Fruit fly (Drosophila melanogaster) whole organism, embryonic: ENCODE measurements around the gene Jon25Bi.

Experiments
- ATbp ChIP-seq: fragments of 200-800 bp; sonication (Bioruptor generic); optimal IDR thresholded peaks from 2 replicates; lab custom pipeline; 2017; ENCODE audit warnings: missing biosample characterization, mild to moderate bottlenecking, missing genetic modification characterization, missing genetic modification reagents
- Atf3 ChIP-seq: fragments of 200-800 bp; sonication (Bioruptor generic); optimal IDR thresholded peaks from 3 replicates; lab custom pipeline; 2016; ENCODE audit warnings: missing biosample characterization, missing genetic modification characterization
- B-H1 ChIP-seq: fragments of 200-800 bp; sonication (Bioruptor generic); IDR thresholded peaks from 3 replicates; pipeline ENCODE4 v1.3.6; 2022; ENCODE audit warnings: missing biosample characterization, missing genetic modification characterization
- B-H2 ChIP-seq: fragments of 200-800 bp; sonication (Bioruptor generic); optimal IDR thresholded peaks from 2 replicates; lab custom pipeline; 2018; ENCODE audit warnings: missing biosample characterization, mild to moderate bottlenecking, missing genetic modification characterization
- CG10267 ChIP-seq: fragments of 200-800 bp; sonication (Bioruptor generic); optimal IDR thresholded peaks from 2 replicates; lab custom pipeline; 2018; ENCODE audit warnings: missing biosample characterization, mild to moderate bottlenecking, missing genetic modification characterization, moderate library complexity
- CG10462 ChIP-seq: fragments of 200-800 bp; sonication (Bioruptor generic); optimal IDR thresholded peaks from 2 replicates; lab custom pipeline; 2016; ENCODE audit warnings: missing biosample characterization, missing genetic modification characterization
- CG11093 ChIP-seq: fragments of 200-800 bp; sonication (Bioruptor generic); IDR thresholded peaks from 3 replicates; pipeline ENCODE4 v1.3.6; 2022; ENCODE audit warnings: missing biosample characterization, missing genetic modification characterization
- CG11456 ChIP-seq: fragments of 200-800 bp; sonication (Bioruptor generic); IDR thresholded peaks from 3 replicates; pipeline ENCODE4 v1.3.6; 2022; ENCODE audit warnings: missing biosample characterization, missing genetic modification characterization
- CG11504 ChIP-seq: fragments of 200-800 bp; sonication (Bioruptor generic); optimal IDR thresholded peaks from 3 replicates; lab custom pipeline; 2019; ENCODE audit warnings: missing biosample characterization, mild to moderate bottlenecking, missing genetic modification characterization, moderate library complexity
- CG12299 ChIP-seq: fragments of 200-800 bp; sonication (Bioruptor generic); optimal IDR thresholded peaks from 2 replicates; lab custom pipeline; 2018; ENCODE audit warnings: missing biosample characterization, mild to moderate bottlenecking, missing genetic modification characterization
- CG14050 ChIP-seq: fragments of 200-800 bp; sonication (Bioruptor generic); IDR thresholded peaks from 3 replicates; pipeline ENCODE4 v1.3.6; 2022; ENCODE audit warnings: missing biosample characterization, missing genetic modification characterization
- CG17361 ChIP-seq: fragments of 200-800 bp; sonication (Bioruptor generic); IDR thresholded peaks from 3 replicates; pipeline ENCODE4 v1.3.6; 2022; ENCODE audit warnings: missing biosample characterization, missing genetic modification characterization
- CG31365 ChIP-seq: fragments of 200-800 bp; sonication (Bioruptor generic); optimal IDR thresholded peaks from 2 replicates; lab custom pipeline; 2018; ENCODE audit warnings: missing biosample characterization, mild to moderate bottlenecking, missing genetic modification characterization
- CG32772 ChIP-seq: fragments of 200-800 bp; sonication (Bioruptor generic); IDR thresholded peaks from 2 replicates; pipeline ENCODE4 v1.3.6; 2022; ENCODE audit warnings: missing biosample characterization, missing genetic modification characterization
- CG6683 ChIP-seq: fragments of 200-800 bp; sonication (Bioruptor generic); optimal IDR thresholded peaks from 2 replicates; lab custom pipeline; 2017; ENCODE audit warnings: missing biosample characterization, mild to moderate bottlenecking, missing genetic modification characterization, missing genetic modification reagents
- CG7357 ChIP-seq: fragments of 200-800 bp; sonication (Bioruptor generic); IDR thresholded peaks from 3 replicates; pipeline ENCODE4 v1.3.6; 2022; ENCODE audit warnings: missing biosample characterization, missing genetic modification characterization
- CG7745 ChIP-seq: fragments of 200-800 bp; sonication (Bioruptor generic); optimal IDR thresholded peaks from 2 replicates; lab custom pipeline; 2018; ENCODE audit warnings: missing biosample characterization, mild to moderate bottlenecking, missing genetic modification characterization, moderate library complexity
- CG7928 ChIP-seq: fragments of 200-800 bp; sonication (Bioruptor generic); optimal IDR thresholded peaks from 2 replicates; lab custom pipeline; 2017; ENCODE audit warnings: missing biosample characterization, mild to moderate bottlenecking, missing genetic modification characterization
- CG8089 ChIP-seq: fragments of 200-800 bp; sonication (Bioruptor generic); optimal IDR thresholded peaks from 3 replicates; lab custom pipeline; 2016; ENCODE audit warnings: missing biosample characterization, missing genetic modification characterization
- CG9727 ChIP-seq: fragments of 200-800 bp; sonication (Bioruptor generic); optimal IDR thresholded peaks from 3 replicates; lab custom pipeline; 2017; ENCODE audit warnings: missing biosample characterization, mild to moderate bottlenecking, missing genetic modification characterization
- CTCF ChIP-seq: fragments of 200-800 bp; sonication (Bioruptor generic); optimal IDR thresholded peaks from 2 replicates; lab custom pipeline; 2017; ENCODE audit warnings: missing biosample characterization, mild to moderate bottlenecking, missing genetic modification characterization, moderate library complexity
- Dip3 ChIP-seq: fragments of 200-800 bp; sonication (Bioruptor generic); optimal IDR thresholded peaks from 3 replicates; lab custom pipeline; 2016; ENCODE audit warnings: missing biosample characterization, missing genetic modification characterization
- GATAe ChIP-seq: fragments of 200-800 bp; sonication (Bioruptor generic); conservative IDR thresholded peaks from 2 replicates; pipeline ENCODE4 v1.3.6; 2022; ENCODE audit warnings: missing biosample characterization, missing genetic modification characterization
- Gsc ChIP-seq: fragments of 200-800 bp; sonication (Bioruptor generic); IDR thresholded peaks from 2 replicates; pipeline ENCODE4 v1.3.6; 2022; ENCODE audit warnings: missing biosample characterization, missing genetic modification characterization
- Hr78 ChIP-seq, 2 experiments: fragments of 200-800 bp in 1 of 2; fragments of >200 bp in 1 of 2; sonication (Bioruptor generic) in 1 of 2; optimal IDR thresholded peaks; 2 replicates each; lab custom pipeline; 2017 to 2019; ENCODE audit warnings: missing biosample characterization in 2 of 2, missing genetic modification characterization in 2 of 2, mild to moderate bottlenecking in 1 of 2, moderate library complexity in 1 of 2
- Nf-YB ChIP-seq: fragments of 200-800 bp; sonication (Bioruptor generic); optimal IDR thresholded peaks from 3 replicates; lab custom pipeline; 2019; ENCODE audit warnings: missing biosample characterization, mild to moderate bottlenecking, missing genetic modification characterization, moderate library complexity
- Pdp1 ChIP-seq, 2 experiments: fragments of 200-800 bp; sonication (Bioruptor generic); optimal IDR thresholded peaks; 3 replicates each; lab custom pipeline; 2016; ENCODE audit warnings: missing biosample characterization in 2 of 2, missing genetic modification characterization in 2 of 2, mild to moderate bottlenecking in 1 of 2, moderate library complexity in 1 of 2
- Six4 ChIP-seq: fragments of 200-800 bp; sonication (Bioruptor generic); optimal IDR thresholded peaks from 2 replicates; lab custom pipeline; 2016; ENCODE audit warnings: missing biosample characterization, missing genetic modification characterization
- Spps ChIP-seq: fragments of 200-800 bp; sonication (Bioruptor generic); optimal IDR thresholded peaks from 2 replicates; lab custom pipeline; 2018; ENCODE audit warnings: missing biosample characterization, mild to moderate bottlenecking, missing genetic modification characterization
- Xbp1 ChIP-seq: fragments of 200-800 bp; sonication (Bioruptor generic); optimal IDR thresholded peaks from 3 replicates; lab custom pipeline; 2016; ENCODE audit warnings: missing biosample characterization, mild to moderate bottlenecking, missing genetic modification characterization
- ase ChIP-seq: fragments of 200-800 bp; sonication (Bioruptor generic); IDR thresholded peaks from 3 replicates; pipeline ENCODE4 v1.3.6; 2022; ENCODE audit warnings: missing biosample characterization, missing genetic modification characterization
- bab2 ChIP-seq: fragments of 200-800 bp; sonication (Bioruptor generic); optimal IDR thresholded peaks from 2 replicates; lab custom pipeline; 2016; ENCODE audit warnings: missing biosample characterization, missing genetic modification characterization
- chinmo ChIP-seq: fragments of 200-800 bp; sonication (Bioruptor generic); IDR thresholded peaks from 4 replicates; pipeline ENCODE4 v1.3.6; 2022; ENCODE audit warnings: missing biosample characterization, missing genetic modification characterization; ENCODE audit not compliant: partially characterized antibody
- crc ChIP-seq: fragments of 200-800 bp; sonication (Bioruptor generic); optimal IDR thresholded peaks from 2 replicates; lab custom pipeline; 2016; ENCODE audit warnings: missing biosample characterization, missing genetic modification characterization
- dysf ChIP-seq: fragments of 200-800 bp; sonication (Bioruptor generic); IDR thresholded peaks from 3 replicates; pipeline ENCODE4 v1.3.6; 2022; ENCODE audit warnings: missing biosample characterization, missing genetic modification characterization
- esg ChIP-seq: fragments of 200-800 bp; sonication (Bioruptor generic); conservative IDR thresholded peaks from 2 replicates; pipeline ENCODE4 v1.3.6; 2022; ENCODE audit warnings: missing biosample characterization, missing genetic modification characterization
- eyg ChIP-seq: fragments of 200-800 bp; sonication (Bioruptor generic); optimal IDR thresholded peaks from 3 replicates; lab custom pipeline; 2016; ENCODE audit warnings: missing biosample characterization, missing genetic modification characterization
- fd96Cb ChIP-seq: fragments of 200-800 bp; sonication (Bioruptor generic); optimal IDR thresholded peaks from 2 replicates; lab custom pipeline; 2018; ENCODE audit warnings: missing biosample characterization, mild to moderate bottlenecking, missing genetic modification characterization, moderate library complexity
- gt ChIP-seq: fragments of 200-800 bp; sonication (Bioruptor generic); IDR thresholded peaks from 2 replicates; pipeline ENCODE4 v1.3.6; 2022; ENCODE audit warnings: missing biosample characterization, missing genetic modification characterization
- ham ChIP-seq: fragments of 200-800 bp; sonication (Bioruptor generic); IDR thresholded peaks from 2 replicates; pipeline ENCODE4 v1.3.6; 2022; ENCODE audit warnings: missing biosample characterization, missing genetic modification characterization
- her ChIP-seq: fragments of 200-800 bp; sonication (Bioruptor generic); optimal IDR thresholded peaks from 2 replicates; lab custom pipeline; 2016; ENCODE audit warnings: missing biosample characterization, missing genetic modification characterization
- inv ChIP-seq: fragments of 200-800 bp; sonication (Bioruptor generic); IDR thresholded peaks from 2 replicates; pipeline ENCODE4 v1.3.6; 2022; ENCODE audit warnings: missing biosample characterization, missing genetic modification characterization; ENCODE audit not compliant: partially characterized antibody
- klu ChIP-seq: fragments of 200-800 bp; sonication (Bioruptor generic); IDR thresholded peaks from 2 replicates; pipeline ENCODE4 v1.3.6; 2022; ENCODE audit warnings: missing biosample characterization, missing genetic modification characterization
- oc ChIP-seq: fragments of 200-800 bp; sonication (Bioruptor generic); optimal IDR thresholded peaks from 2 replicates; lab custom pipeline; 2018; ENCODE audit warnings: missing biosample characterization, mild to moderate bottlenecking, missing genetic modification characterization, moderate library complexity
- prd ChIP-seq, 3 experiments: fragments of >200 bp in 2 of 3; fragments of 200-800 bp in 1 of 3; sonication (Bioruptor generic) in 1 of 3; optimal IDR thresholded peaks in 2 of 3; IDR thresholded peaks in 1 of 3; 2 replicates in 2 of 3; 3 replicates in 1 of 3; pipeline versions ENCODE4 v1.3.6 to Lab custom; 2017 to 2022; ENCODE audit warnings: missing biosample characterization in 1 of 3, missing genetic modification characterization in 1 of 3
- so ChIP-seq: fragments of 200-800 bp; sonication (Bioruptor generic); IDR thresholded peaks from 3 replicates; pipeline ENCODE4 v1.3.6; 2022; ENCODE audit warnings: missing biosample characterization, missing genetic modification characterization
- sug ChIP-seq: fragments of 200-800 bp; optimal IDR thresholded peaks from 2 replicates; lab custom pipeline; 2019; ENCODE audit warnings: missing biosample characterization, mild to moderate bottlenecking, missing genetic modification characterization, moderate library complexity
- trh ChIP-seq: fragments of 200-800 bp; sonication (Bioruptor generic); optimal IDR thresholded peaks from 2 replicates; lab custom pipeline; 2016; ENCODE audit warnings: missing biosample characterization, missing genetic modification characterization
- tup ChIP-seq: fragments of 200-800 bp; sonication (Bioruptor generic); optimal IDR thresholded peaks from 2 replicates; lab custom pipeline; 2016; ENCODE audit warnings: missing biosample characterization, mild to moderate bottlenecking, missing genetic modification characterization, moderate library complexity
- zen2 ChIP-seq: fragments of 200-800 bp; sonication (Bioruptor generic); IDR thresholded peaks from 3 replicates; pipeline ENCODE4 v1.3.6; 2022; ENCODE audit warnings: missing biosample characterization, missing genetic modification characterization; ENCODE audit not compliant: partially characterized antibody

Jon25Bi gene

dm6 chr2L:4906546-4907250 lies 48.2 kb downstream of the Jon25Bi start, which contains the start of gene snsl (continued):
- TF ChIP-seq her (no peak), CG10267 (tag; lab: Kevin White, UChicago) (peak; percentile 72), GATAe (GFP tag; lab: Robert Waterston, UW) (no peak), prd (optimal IDR thresholded peaks at IDR 0.05; lab: Kevin White, UChicago) (no peak), prd (GFP tag; IDR thresholded peaks at IDR 0.05; lab: Robert Waterston, UW) (no peak; the same call in 2 of the 3 replicates), zen2 (GFP tag; lab: Robert Waterston, UW) (no peak), dysf (peak; percentile 73), B-H2 (GFP tag; lab: Kevin White, UChicago) (no peak), CG8089 (GFP tag; lab: Kevin White, UChicago) (no peak), CG7745 (no peak), eyg (GFP tag; lab: Kevin White, UChicago) (no peak), CTCF (no peak), crc (GFP tag; lab: Kevin White, UChicago) (no peak), CG7357 (GFP tag; lab: Robert Waterston, UW) (no peak), fd96Cb (tag; lab: Kevin White, UChicago) (peak; percentile 54), so (GFP tag; lab: Robert Waterston, UW) (no peak), CG31365 (tag; lab: Kevin White, UChicago) (no peak), Spps (tag; lab: Kevin White, UChicago) (no peak), Six4 (peak; percentile 35), ase (GFP tag; lab: Robert Waterston, UW) (peak; percentile 41; the same call in 1 of the 3 replicates), chinmo (GFP tag; lab: Robert Waterston, UW) (no peak), CG9727 (GFP tag; lab: Kevin White, UChicago) (peak; percentile 71), Nf-YB (GFP tag; lab: Kevin White, UChicago) (peak; percentile 56), oc (tag; lab: Kevin White, UChicago) (no peak), inv (GFP tag; lab: Robert Waterston, UW) (no peak), trh (no peak), CG6683 (peak; percentile 19), Dip3 (GFP tag; lab: Kevin White, UChicago) (no peak), esg (GFP tag; lab: Robert Waterston, UW) (no peak), Xbp1 (GFP tag; lab: Kevin White, UChicago) (peak; percentile 47), CG17361 (peak; percentile 93), Atf3 (GFP tag; lab: Kevin White, UChicago) (no peak), ham (GFP tag; lab: Robert Waterston, UW) (no peak), bab2 (GFP tag; lab: Kevin White, UChicago) (no peak), klu (GFP tag; lab: Robert Waterston, UW) (0 out of 2 replicates have a peak, but pooled peaks have one; percentile 21), Hr78 (GFP tag; optimal IDR thresholded peaks at IDR 0.05; lab: Kevin White, UChicago) (peak in 1 of 2 experiments; percentile 58), CG11504 (tag; lab: Kevin White, UChicago) (peak; percentile 90), Gsc (no peak), CG10462 (GFP tag; lab: Kevin White, UChicago) (no peak), gt (GFP tag; lab: Robert Waterston, UW) (no peak), Pdp1 (GFP tag; optimal IDR thresholded peaks at IDR 0.05; lab: Kevin White, UChicago) (peak; percentile 9 to 12), sug (tag; lab: Kevin White, UChicago) (peak; percentile 57), B-H1 (GFP tag; lab: Robert Waterston, UW) (no peak), ATbp (GFP tag; lab: Kevin White, UChicago) (peak; percentile 36), CG11093 (no peak), tup (GFP tag; lab: Kevin White, UChicago) (no peak), CG7928 (GFP tag; lab: Kevin White, UChicago) (no peak), CG14050 (no peak), CG11456 (GFP tag; lab: Robert Waterston, UW) (no peak), CG32772 (GFP tag; lab: Robert Waterston, UW) (no peak), CG12299 (tag; lab: Kevin White, UChicago) (no peak)
